Fruit fly (Drosophila melanogaster) whole organism, embryonic: ENCODE measurements around the gene CG18258.

ENCODE experiments used
- Ada2b ChIP-seq: fragments of 200-800 bp; sonication (Bioruptor generic); IDR thresholded peaks from 2 replicates; pipeline ENCODE4 v1.3.6; 2022; ENCODE audit warnings: missing biosample characterization, missing genetic modification characterization
- C15 ChIP-seq: fragments of 200-800 bp; sonication (Bioruptor generic); IDR thresholded peaks from 3 replicates; pipeline ENCODE4 v1.3.6; 2022; ENCODE audit warnings: missing biosample characterization, missing genetic modification characterization
- CG11723 ChIP-seq: fragments of 200-800 bp; sonication (Bioruptor generic); optimal IDR thresholded peaks from 2 replicates; lab custom pipeline; 2017; ENCODE audit warnings: missing biosample characterization, mild to moderate bottlenecking, missing genetic modification characterization
- CG13894 ChIP-seq: fragments of 200-800 bp; sonication (Bioruptor generic); optimal IDR thresholded peaks from 3 replicates; lab custom pipeline; 2018; ENCODE audit warnings: missing biosample characterization, mild to moderate bottlenecking, missing genetic modification characterization, moderate library complexity
- CG14860 ChIP-seq: fragments of 200-800 bp; sonication (Bioruptor generic); IDR thresholded peaks from 3 replicates; pipeline ENCODE4 v1.3.6; 2022; ENCODE audit warnings: missing biosample characterization, missing genetic modification characterization; ENCODE audit not compliant: partially characterized antibody
- CG15479 ChIP-seq: fragments of 200-800 bp; sonication (Bioruptor generic); optimal IDR thresholded peaks from 3 replicates; lab custom pipeline; 2019; ENCODE audit warnings: missing biosample characterization, mild to moderate bottlenecking, missing genetic modification characterization, moderate library complexity
- CG16813 ChIP-seq: fragments of 200-800 bp; sonication (Bioruptor generic); IDR thresholded peaks from 3 replicates; pipeline ENCODE4 v1.3.6; 2022; ENCODE audit warnings: missing biosample characterization, missing genetic modification characterization; ENCODE audit not compliant: partially characterized antibody
- CG1792 ChIP-seq: fragments of 200-800 bp; sonication (Bioruptor generic); optimal IDR thresholded peaks from 2 replicates; lab custom pipeline; 2016; ENCODE audit warnings: missing biosample characterization, missing genetic modification characterization
- CG18599 ChIP-seq: fragments of 200-800 bp; sonication (Bioruptor generic); optimal IDR thresholded peaks from 3 replicates; lab custom pipeline; 2017; ENCODE audit warnings: missing biosample characterization, missing genetic modification characterization, mild to moderate bottlenecking, moderate library complexity, missing genetic modification reagents
- CG4730 ChIP-seq: fragments of 200-800 bp; sonication (Bioruptor generic); IDR thresholded peaks from 2 replicates; pipeline ENCODE4 v1.3.6; 2022; ENCODE audit warnings: missing biosample characterization, missing genetic modification characterization
- CG7745 ChIP-seq: fragments of 200-800 bp; sonication (Bioruptor generic); optimal IDR thresholded peaks from 2 replicates; lab custom pipeline; 2018; ENCODE audit warnings: missing biosample characterization, mild to moderate bottlenecking, missing genetic modification characterization, moderate library complexity
- CG8924 ChIP-seq: fragments of 200-800 bp; optimal IDR thresholded peaks from 3 replicates; lab custom pipeline; 2019; ENCODE audit warnings: missing biosample characterization, mild to moderate bottlenecking, missing genetic modification characterization, moderate library complexity
- CG9727 ChIP-seq: fragments of 200-800 bp; sonication (Bioruptor generic); optimal IDR thresholded peaks from 3 replicates; lab custom pipeline; 2017; ENCODE audit warnings: missing biosample characterization, mild to moderate bottlenecking, missing genetic modification characterization
- CG9932 ChIP-seq: fragments of 200-800 bp; sonication (Bioruptor generic); IDR thresholded peaks from 2 replicates; pipeline ENCODE4 v1.3.6; 2022; ENCODE audit warnings: missing biosample characterization, missing genetic modification characterization
- Deaf1 ChIP-seq: fragments of 200-800 bp; optimal IDR thresholded peaks from 3 replicates; lab custom pipeline; 2019; ENCODE audit warnings: missing biosample characterization, mild to moderate bottlenecking, missing genetic modification characterization, moderate library complexity
- HLH4C ChIP-seq: fragments of 200-800 bp; sonication (Bioruptor generic); IDR thresholded peaks from 3 replicates; pipeline ENCODE4 v1.3.6; 2022; ENCODE audit warnings: missing biosample characterization, missing genetic modification characterization; ENCODE audit not compliant: partially characterized antibody
- Hey ChIP-seq: fragments of 200-800 bp; sonication (Bioruptor generic); optimal IDR thresholded peaks from 3 replicates; lab custom pipeline; 2018; ENCODE audit warnings: missing biosample characterization, mild to moderate bottlenecking, missing genetic modification characterization
- Hr78 ChIP-seq, 2 experiments: fragments of 200-800 bp in 1 of 2; fragments of >200 bp in 1 of 2; sonication (Bioruptor generic) in 1 of 2; optimal IDR thresholded peaks; 2 replicates each; lab custom pipeline; 2017 to 2019; ENCODE audit warnings: missing biosample characterization in 2 of 2, missing genetic modification characterization in 2 of 2, mild to moderate bottlenecking in 1 of 2, moderate library complexity in 1 of 2
- Myb ChIP-seq: fragments of 200-800 bp; sonication (Bioruptor generic); optimal IDR thresholded peaks from 2 replicates; lab custom pipeline; 2016; ENCODE audit warnings: missing biosample characterization, missing genetic modification characterization
- Nf-YB ChIP-seq: fragments of 200-800 bp; sonication (Bioruptor generic); optimal IDR thresholded peaks from 3 replicates; lab custom pipeline; 2019; ENCODE audit warnings: missing biosample characterization, mild to moderate bottlenecking, missing genetic modification characterization, moderate library complexity
- NfI ChIP-seq: fragments of 200-800 bp; sonication (Bioruptor generic); optimal IDR thresholded peaks from 3 replicates; lab custom pipeline; 2018; ENCODE audit warnings: missing biosample characterization, mild to moderate bottlenecking, missing genetic modification characterization, moderate library complexity
- Oli ChIP-seq: fragments of 200-800 bp; sonication (Bioruptor generic); optimal IDR thresholded peaks from 2 replicates; lab custom pipeline; 2018; ENCODE audit warnings: missing biosample characterization, mild to moderate bottlenecking, missing genetic modification characterization, moderate library complexity
- Ptx1 ChIP-seq: fragments of 200-800 bp; sonication (Bioruptor generic); IDR thresholded peaks from 2 replicates; pipeline ENCODE4 v1.3.6; 2022; ENCODE audit warnings: missing biosample characterization, missing genetic modification characterization
- Scr ChIP-seq: fragments of 200-800 bp; sonication (Bioruptor generic); IDR thresholded peaks from 2 replicates; pipeline ENCODE4 v1.3.6; 2022; ENCODE audit warnings: missing biosample characterization, missing genetic modification characterization; ENCODE audit not compliant: partially characterized antibody
- Tbp ChIP-seq: fragments of >200 bp; optimal IDR thresholded peaks from 2 replicates; lab custom pipeline; 2018; ENCODE audit warnings: missing biosample characterization, missing genetic modification characterization
- ash1 ChIP-seq: fragments of 200-800 bp; sonication (Bioruptor generic); optimal IDR thresholded peaks from 2 replicates; lab custom pipeline; 2018; ENCODE audit warnings: missing biosample characterization, mild to moderate bottlenecking, missing genetic modification characterization
- ato ChIP-seq: fragments of 200-800 bp; sonication (Bioruptor generic); IDR thresholded peaks from 2 replicates; pipeline ENCODE4 v1.3.6; 2022; ENCODE audit warnings: missing biosample characterization, missing genetic modification characterization; ENCODE audit not compliant: partially characterized antibody
- bbx ChIP-seq: fragments of 200-800 bp; sonication (Bioruptor generic); IDR thresholded peaks from 2 replicates; pipeline ENCODE4 v1.3.6; 2022; ENCODE audit warnings: missing biosample characterization, missing genetic modification characterization; ENCODE audit not compliant: partially characterized antibody
- bcd ChIP-seq: fragments of 200-800 bp; sonication (Bioruptor generic); optimal IDR thresholded peaks from 2 replicates; lab custom pipeline; 2017; ENCODE audit warnings: missing biosample characterization, mild to moderate bottlenecking, missing genetic modification characterization
- dpn ChIP-seq, 2 experiments: fragments of 200-800 bp; sonication (Bioruptor generic); optimal IDR thresholded peaks; 3 replicates each; lab custom pipeline; 2016; ENCODE audit warnings: missing biosample characterization in 2 of 2, missing genetic modification characterization in 2 of 2
- fu2 ChIP-seq: fragments of 200-800 bp; sonication (Bioruptor generic); optimal IDR thresholded peaks from 2 replicates; lab custom pipeline; 2016; ENCODE audit warnings: missing biosample characterization, missing genetic modification characterization
- her ChIP-seq: fragments of 200-800 bp; sonication (Bioruptor generic); optimal IDR thresholded peaks from 2 replicates; lab custom pipeline; 2016; ENCODE audit warnings: missing biosample characterization, missing genetic modification characterization
- insv ChIP-seq, 2 experiments: fragments of 200-800 bp; sonication (Bioruptor generic); optimal IDR thresholded peaks; 3 replicates each; lab custom pipeline; 2016 to 2018; ENCODE audit warnings: missing biosample characterization in 2 of 2, missing genetic modification characterization in 2 of 2
- klu ChIP-seq: fragments of 200-800 bp; sonication (Bioruptor generic); IDR thresholded peaks from 2 replicates; pipeline ENCODE4 v1.3.6; 2022; ENCODE audit warnings: missing biosample characterization, missing genetic modification characterization
- kni ChIP-seq: fragments of 200-800 bp; sonication (Bioruptor generic); optimal IDR thresholded peaks from 3 replicates; lab custom pipeline; 2017; ENCODE audit warnings: mild to moderate bottlenecking, missing biosample characterization, missing genetic modification reagents, missing genetic modification characterization
- nerfin-1 ChIP-seq: fragments of 200-800 bp; sonication (Bioruptor generic); optimal IDR thresholded peaks from 3 replicates; lab custom pipeline; 2019; ENCODE audit warnings: missing biosample characterization, mild to moderate bottlenecking, missing genetic modification characterization, moderate library complexity
- nerfin-2 ChIP-seq: fragments of 200-800 bp; sonication (Bioruptor generic); IDR thresholded peaks from 2 replicates; pipeline ENCODE4 v1.3.6; 2022; ENCODE audit warnings: missing biosample characterization, missing genetic modification characterization; ENCODE audit not compliant: partially characterized antibody
- pros ChIP-seq: fragments of 200-800 bp; sonication (Bioruptor generic); optimal IDR thresholded peaks from 3 replicates; lab custom pipeline; 2019; ENCODE audit warnings: missing biosample characterization, mild to moderate bottlenecking, missing genetic modification characterization, moderate library complexity
- scrt ChIP-seq: fragments of 200-800 bp; sonication (Bioruptor generic); optimal IDR thresholded peaks from 2 replicates; lab custom pipeline; 2018; ENCODE audit warnings: missing biosample characterization, mild to moderate bottlenecking, missing genetic modification characterization, moderate library complexity
- sima ChIP-seq: fragments of 200-800 bp; sonication (Bioruptor generic); optimal IDR thresholded peaks from 2 replicates; lab custom pipeline; 2016; ENCODE audit warnings: missing biosample characterization, missing genetic modification characterization
- tll ChIP-seq, 2 experiments: fragments of 200-800 bp in 1 of 2; fragments of >200 bp in 1 of 2; sonication (Bioruptor generic) in 1 of 2; optimal IDR thresholded peaks; 2 replicates each; lab custom pipeline; 2017 to 2019; ENCODE audit warnings: missing biosample characterization in 2 of 2, missing genetic modification characterization in 2 of 2, mild to moderate bottlenecking in 1 of 2, moderate library complexity in 1 of 2
- tna ChIP-seq: fragments of 200-800 bp; sonication (Bioruptor generic); IDR thresholded peaks from 2 replicates; pipeline ENCODE4 v1.3.6; 2022; ENCODE audit warnings: missing biosample characterization, missing genetic modification characterization; ENCODE audit not compliant: partially characterized antibody
- twi ChIP-seq: fragments of 200-800 bp; optimal IDR thresholded peaks from 2 replicates; lab custom pipeline; 2019; ENCODE audit warnings: missing biosample characterization, mild to moderate bottlenecking, missing genetic modification characterization, moderate library complexity
- vnd ChIP-seq: fragments of 200-800 bp; sonication (Bioruptor generic); IDR thresholded peaks from 3 replicates; pipeline ENCODE4 v1.3.6; 2022; ENCODE audit warnings: missing biosample characterization, missing genetic modification characterization; ENCODE audit not compliant: partially characterized antibody

Gene CG18258

DNA sequence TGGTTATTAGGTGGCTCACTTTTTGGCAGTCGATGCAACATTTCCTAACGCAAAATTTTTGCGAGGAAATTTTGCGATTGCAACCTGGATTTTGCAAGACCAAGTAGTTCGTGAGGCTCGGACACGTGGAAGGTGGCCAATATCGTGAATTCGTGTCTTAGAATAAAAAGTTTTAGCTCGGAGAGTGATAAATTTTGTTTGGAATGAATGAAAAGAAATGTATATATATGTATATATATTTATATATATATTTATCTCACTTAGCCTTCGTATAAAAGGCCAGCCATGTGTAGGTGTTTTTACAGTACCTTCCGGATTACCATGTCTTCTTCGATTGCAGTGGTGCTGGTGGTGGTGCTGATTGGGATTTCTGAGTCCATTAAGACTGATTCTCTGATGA lies at the start of gene CG18258:
Gene CG18258 (plus strand): TSS at position 301 of the 400 bp plus-strand sequence.
- TF ChIP-seq NfI: no peak

DNA sequence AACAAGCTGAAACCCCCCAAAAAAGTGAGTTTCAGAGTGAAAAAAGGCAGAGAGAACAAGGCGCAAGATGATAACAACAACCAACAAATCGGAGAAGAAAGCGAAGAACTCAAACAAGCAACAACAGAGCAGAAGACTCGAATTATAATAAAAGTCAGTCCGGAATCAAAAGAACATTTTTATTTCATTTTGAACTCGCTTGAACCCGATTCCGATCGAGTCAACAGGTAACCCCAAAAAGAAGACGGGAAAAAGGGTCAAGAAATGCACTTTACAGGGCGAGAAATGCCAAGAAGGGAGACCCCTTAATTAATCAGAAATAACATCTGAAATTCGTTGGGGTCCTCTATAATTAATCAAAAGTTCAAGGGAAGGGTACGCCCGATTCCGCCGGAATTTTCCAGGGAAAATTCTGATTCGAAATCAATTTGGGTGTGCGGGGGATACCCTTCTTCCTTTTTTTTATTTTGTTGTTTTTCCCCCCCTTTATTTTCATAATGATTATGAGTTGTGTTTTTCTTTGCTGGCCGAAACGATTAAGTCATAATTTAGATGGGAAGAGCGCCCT lies 49.6 kb upstream of the CG18258 start:
- TF ChIP-seq kni (GFP tag; lab: Kevin White, UChicago) (peak; percentile 67), Ada2b (GFP tag; lab: Robert Waterston, UW) (no peak), twi (no peak), klu (no peak), her (no peak), tna (no peak), Hr78 (GFP tag; optimal IDR thresholded peaks at IDR 0.05; lab: Kevin White, UChicago) (peak in 1 of 2 experiments; percentile 20), pros (peak; percentile 82), CG15479 (GFP tag; lab: Kevin White, UChicago) (no peak), insv (GFP tag; optimal IDR thresholded peaks at IDR 0.05; lab: Kevin White, UChicago) (peak in 1 of 2 experiments; percentile 51), Hey (tag; lab: Kevin White, UChicago) (no peak), CG7745 (tag; lab: Kevin White, UChicago) (peak; percentile 62), tll (GFP tag; optimal IDR thresholded peaks at IDR 0.05; lab: Kevin White, UChicago) (peak in 1 of 2 experiments; percentile 17)

DNA sequence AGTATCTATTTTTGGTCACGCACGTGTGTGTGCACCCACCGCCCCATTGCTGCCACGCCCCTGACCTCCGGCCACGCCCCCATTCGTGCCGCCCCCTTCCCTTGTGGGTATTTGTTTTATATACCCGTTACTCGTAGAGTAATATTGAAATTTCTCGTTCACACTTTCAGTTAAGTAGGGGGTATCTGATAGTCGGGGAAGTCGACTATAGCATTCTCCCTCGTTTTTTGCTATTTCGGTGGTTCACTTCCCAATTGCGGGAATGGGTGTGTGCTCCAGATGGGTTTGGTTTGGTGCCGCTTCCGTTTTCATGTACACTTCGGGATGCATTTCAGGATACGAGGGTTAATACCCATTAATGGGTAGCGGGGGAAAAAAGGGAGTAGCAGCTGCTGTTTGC lies 44.8 kb upstream of the CG18258 start:
- TF ChIP-seq HLH4C (peak; percentile 65), tna (peak; percentile 51; the same call in 1 of the 2 replicates), nerfin-1 (tag; lab: Kevin White, UChicago) (no peak), CG11723 (GFP tag; lab: Kevin White, UChicago) (no peak), CG14860 (GFP tag; lab: Robert Waterston, UW) (peak; percentile 54; the same call in 2 of the 3 replicates), nerfin-2 (peak; percentile 37; the same call in 1 of the 2 replicates), ato (0 out of 2 replicates have a peak, but pooled peaks have one; percentile 10), scrt (no peak), CG16813 (peak; percentile 29; the same call in 1 of the 3 replicates), Myb (GFP tag; lab: Kevin White, UChicago) (no peak), bbx (GFP tag; lab: Robert Waterston, UW) (peak; percentile 50; the same call in 1 of the 2 replicates), vnd (GFP tag; lab: Robert Waterston, UW) (0 out of 3 replicates have a peak, but pooled peaks have one; percentile 17), Scr (0 out of 2 replicates have a peak, but pooled peaks have one; percentile 15)
- TF ChIP-seq, all 482 proteins: peak for 9

DNA sequence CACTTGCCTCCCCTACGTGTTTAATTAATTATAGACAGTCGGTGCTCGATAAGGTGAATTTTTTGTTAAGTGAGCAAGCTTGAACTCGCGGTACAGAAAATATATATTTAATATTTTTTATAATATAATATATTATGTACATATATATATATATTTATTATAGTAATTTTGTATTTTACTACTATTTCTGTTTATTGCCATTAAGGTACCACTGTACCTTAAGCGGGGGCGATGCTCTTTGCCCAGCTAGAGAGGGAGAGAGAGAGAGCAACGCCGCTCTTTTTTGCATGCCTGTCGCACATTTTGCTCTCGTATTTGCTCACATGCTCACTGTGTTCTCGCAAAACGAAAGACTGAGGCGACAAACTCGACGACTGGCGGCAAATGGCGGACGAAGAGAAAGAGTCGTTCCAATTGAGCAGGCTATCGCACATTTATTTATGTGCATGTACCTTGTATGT lies 41.6 kb upstream of the CG18258 start:
- TF ChIP-seq bcd (GFP tag; lab: Kevin White, UChicago): peak; percentile 24
- no peak for TF ChIP-seq ash1 (GFP tag; lab: Kevin White, UChicago)
- TF ChIP-seq twi: no peak
- peak; percentile 61 for TF ChIP-seq Ada2b (GFP tag; lab: Robert Waterston, UW)
- peak; percentile 47 for TF ChIP-seq Oli (tag; lab: Kevin White, UChicago)
- no peak for TF ChIP-seq fu2 (GFP tag; lab: Kevin White, UChicago)
- no peak for TF ChIP-seq C15 (GFP tag; lab: Robert Waterston, UW)
- peak; percentile 79 for TF ChIP-seq CG9932 (GFP tag; lab: Robert Waterston, UW)
- TF ChIP-seq Deaf1: peak; percentile 13
- TF ChIP-seq CG18599 (GFP tag; lab: Kevin White, UChicago): peak; percentile 73
- peak; percentile 53 for TF ChIP-seq CG8924
- 0 out of 2 replicates have a peak, but pooled peaks have one; percentile 24 for TF ChIP-seq CG4730 (GFP tag; lab: Robert Waterston, UW)
- TF ChIP-seq sima (GFP tag; lab: Kevin White, UChicago): no peak
- TF ChIP-seq CG13894: peak; percentile 40
- TF ChIP-seq dpn (GFP tag; optimal IDR thresholded peaks at IDR 0.05; lab: Kevin White, UChicago): peak in 1 of 2 experiments; percentile 28
- TF ChIP-seq CG1792 (GFP tag; lab: Kevin White, UChicago): no peak
- TF ChIP-seq Tbp (GFP tag; lab: Kevin White, UChicago): no peak
- TF ChIP-seq Nf-YB (GFP tag; lab: Kevin White, UChicago): peak; percentile 3
- TF ChIP-seq CG9727 (GFP tag; lab: Kevin White, UChicago): peak; percentile 43
- peak; percentile 55 for TF ChIP-seq Ptx1 (GFP tag; lab: Robert Waterston, UW)
